Fruit fly (Drosophila melanogaster) whole organism, embryonic: ENCODE results near the gene CG43779.

Experiments used
- CG1024 ChIP-seq: fragments of 200-800 bp; sonication (Bioruptor generic); IDR thresholded peaks from 2 replicates; pipeline ENCODE4 v1.3.6; 2022; ENCODE audit warnings: missing biosample characterization, missing genetic modification characterization
- CG11504 ChIP-seq: fragments of 200-800 bp; sonication (Bioruptor generic); optimal IDR thresholded peaks from 3 replicates; lab custom pipeline; 2019; ENCODE audit warnings: missing biosample characterization, mild to moderate bottlenecking, missing genetic modification characterization, moderate library complexity
- CG12391 ChIP-seq: fragments of 200-800 bp; sonication (Bioruptor generic); optimal IDR thresholded peaks from 3 replicates; lab custom pipeline; 2018; ENCODE audit warnings: missing biosample characterization, mild to moderate bottlenecking, missing genetic modification characterization, moderate library complexity
- CG32772 ChIP-seq: fragments of 200-800 bp; sonication (Bioruptor generic); IDR thresholded peaks from 2 replicates; pipeline ENCODE4 v1.3.6; 2022; ENCODE audit warnings: missing biosample characterization, missing genetic modification characterization
- CG3838 ChIP-seq: fragments of 200-800 bp; sonication (Bioruptor generic); optimal IDR thresholded peaks from 3 replicates; lab custom pipeline; 2016; ENCODE audit warnings: missing biosample characterization, missing genetic modification characterization
- CG3995 ChIP-seq: fragments of 200-800 bp; sonication (Bioruptor generic); optimal IDR thresholded peaks from 3 replicates; lab custom pipeline; 2016; ENCODE audit warnings: missing biosample characterization, missing genetic modification characterization
- disco-r ChIP-seq: fragments of 200-800 bp; sonication (Bioruptor generic); optimal IDR thresholded peaks from 2 replicates; lab custom pipeline; 2016; ENCODE audit warnings: missing biosample characterization, missing genetic modification characterization
- gt ChIP-seq: fragments of 200-800 bp; sonication (Bioruptor generic); IDR thresholded peaks from 2 replicates; pipeline ENCODE4 v1.3.6; 2022; ENCODE audit warnings: missing biosample characterization, missing genetic modification characterization
- insv ChIP-seq, 2 experiments: fragments of 200-800 bp; sonication (Bioruptor generic); optimal IDR thresholded peaks; 3 replicates each; lab custom pipeline; 2016 to 2018; ENCODE audit warnings: missing biosample characterization in 2 of 2, missing genetic modification characterization in 2 of 2
- lmd ChIP-seq: fragments of 200-800 bp; sonication (Bioruptor generic); IDR thresholded peaks from 2 replicates; pipeline ENCODE4 v1.3.6; 2022; ENCODE audit warnings: missing biosample characterization, missing genetic modification characterization
- nau ChIP-seq: fragments of 200-800 bp; sonication (Bioruptor generic); optimal IDR thresholded peaks from 3 replicates; lab custom pipeline; 2017; ENCODE audit warnings: missing biosample characterization, mild to moderate bottlenecking, missing genetic modification characterization, missing genetic modification reagents
- nerfin-2 ChIP-seq: fragments of 200-800 bp; sonication (Bioruptor generic); IDR thresholded peaks from 2 replicates; pipeline ENCODE4 v1.3.6; 2022; ENCODE audit warnings: missing biosample characterization, missing genetic modification characterization; ENCODE audit not compliant: partially characterized antibody
- stc ChIP-seq: fragments of 200-800 bp; sonication (Bioruptor generic); IDR thresholded peaks from 2 replicates; pipeline ENCODE4 v1.3.6; 2022; ENCODE audit warnings: missing biosample characterization, missing genetic modification characterization
- trh ChIP-seq: fragments of 200-800 bp; sonication (Bioruptor generic); optimal IDR thresholded peaks from 2 replicates; lab custom pipeline; 2016; ENCODE audit warnings: missing biosample characterization, missing genetic modification characterization

dm6 chr2L:13272541-13272940 lies 34.0 kb downstream of the CG43779 start:
- TF ChIP-seq CG3838 = no peak
- TF ChIP-seq CG1024 (GFP tag; lab: Robert Waterston, UW) = no peak
- no peak for TF ChIP-seq CG3995
- TF ChIP-seq insv (GFP tag; optimal IDR thresholded peaks at IDR 0.05; lab: Kevin White, UChicago) = no peak
- TF ChIP-seq gt = no peak
- TF ChIP-seq CG11504 (tag; lab: Kevin White, UChicago) = no peak
- TF ChIP-seq stc = no peak
- no peak for TF ChIP-seq trh (GFP tag; lab: Kevin White, UChicago)
- no peak for TF ChIP-seq disco-r
- no peak for TF ChIP-seq CG32772 (GFP tag; lab: Robert Waterston, UW)
- TF ChIP-seq nerfin-2 (GFP tag; lab: Robert Waterston, UW) = no peak
- no peak for TF ChIP-seq lmd (GFP tag; lab: Robert Waterston, UW)
- no peak for TF ChIP-seq CG12391 (tag; lab: Kevin White, UChicago)
- no peak for TF ChIP-seq nau (GFP tag; lab: Kevin White, UChicago)
